Worm (Caenorhabditis elegans): ENCODE data around the gene sfxn-1.4.
A peak's percentile ranks its signal among the peaks of the same experiment; 100 is the strongest.

Gene sfxn-1.4

DNA sequence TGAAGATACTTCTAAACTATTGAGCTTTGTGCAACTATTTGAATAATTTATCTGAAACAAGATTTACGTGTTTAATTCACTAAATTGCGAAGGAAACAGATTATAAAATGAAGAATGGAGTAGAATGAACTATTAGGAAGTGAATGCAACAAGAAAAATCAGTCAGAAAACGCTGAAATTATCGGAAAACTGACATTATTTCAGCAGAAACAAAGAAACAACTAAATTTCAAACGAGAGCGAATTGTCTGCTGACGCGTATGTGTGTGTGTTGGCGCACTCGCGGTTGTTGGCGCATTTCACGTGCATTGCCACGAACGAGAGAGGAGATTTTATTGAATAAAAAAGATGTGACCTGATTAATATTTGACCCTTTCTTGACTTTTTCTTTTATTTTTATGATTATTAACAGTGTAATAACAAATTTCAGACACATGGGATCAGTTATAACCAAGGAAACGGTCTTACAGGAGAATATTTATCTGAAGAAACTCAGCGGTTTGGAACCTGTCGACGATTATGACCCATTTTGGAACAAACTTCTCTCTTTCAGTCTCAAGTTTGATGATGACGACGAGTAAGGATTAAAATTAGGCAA is 5.1 kb downstream of the sfxn-1.4 start, which contains the start of the genes trr-1 and C47D12.2:
TSS of gene trr-1 (minus strand) at position 51 of the 597 bp plus-strand sequence.
TSS of gene C47D12.2 (plus strand) at position 430 of the 597 bp plus-strand sequence.
- TF ChIP-seq rnt-1 (tag; optimal IDR thresholded peaks at IDR 0.05) (no peak), F13H6.1 (tag; optimal IDR thresholded peaks at IDR 0.05) (no peak), pax-1 (tag; optimal IDR thresholded peaks at IDR 0.05) (no peak), pros-1 (tag; optimal IDR thresholded peaks at IDR 0.05) (no peak), nhr-232 (tag; optimal IDR thresholded peaks at IDR 0.05) (no peak), nhr-11 (tag; optimal IDR thresholded peaks at IDR 0.05) (no peak), hlh-30 (tag; optimal IDR thresholded peaks at IDR 0.05; ENCODE audit: insufficient read depth) (peak; percentile 57), pha-2 (tag; optimal IDR thresholded peaks at IDR 0.05) (no peak), ceh-18 (tag; optimal IDR thresholded peaks at IDR 0.05) (peak; percentile 43), tbx-7 (tag; optimal IDR thresholded peaks at IDR 0.05) (no peak), sox-2 (GFP tag; IDR thresholded peaks at IDR 0.05) (no peak), madf-2 (tag; optimal IDR thresholded peaks at IDR 0.05) (peak; percentile 29), K09A11.1 (tag; optimal IDR thresholded peaks at IDR 0.05; ENCODE audit: insufficient read depth) (no peak), ahr-1 (tag; optimal IDR thresholded peaks at IDR 0.05) (no peak), fax-1 (tag; optimal IDR thresholded peaks at IDR 0.05) (no peak), ceh-14 (tag; optimal IDR thresholded peaks at IDR 0.05) (peak; percentile 34), dve-1 (tag; optimal IDR thresholded peaks at IDR 0.05) (no peak), tbx-2 (tag; optimal IDR thresholded peaks at IDR 0.05) (peak; percentile 48), unc-42 (tag; optimal IDR thresholded peaks at IDR 0.05) (peak; percentile 69), ets-4 (tag; optimal IDR thresholded peaks at IDR 0.05) (no peak), ztf-16 (tag; optimal IDR thresholded peaks at IDR 0.05) (no peak), elt-2 (tag; optimal IDR thresholded peaks at IDR 0.05) (no peak), Y22D7AL.16 (tag; optimal IDR thresholded peaks at IDR 0.05) (no peak), lim-6 (tag; optimal IDR thresholded peaks at IDR 0.05) (no peak), fkh-6 (tag; optimal IDR thresholded peaks at IDR 0.05) (no peak), ceh-19 (GFP tag; optimal IDR thresholded peaks at IDR 0.05) (no peak), gmeb-2 (tag; optimal IDR thresholded peaks at IDR 0.05) (no peak), sdc-2 (tag; optimal IDR thresholded peaks at IDR 0.05) (peak; percentile 1), mec-3 (tag; optimal IDR thresholded peaks at IDR 0.05; ENCODE audit: borderline replicate concordance) (no peak), ttx-3 (tag; optimal IDR thresholded peaks at IDR 0.05) (no peak), ceh-31 (tag; optimal IDR thresholded peaks at IDR 0.05) (no peak), unc-86 (tag; optimal IDR thresholded peaks at IDR 0.05) (no peak), pha-4 (tag; optimal IDR thresholded peaks at IDR 0.05) (no peak), hlh-15 (tag; optimal IDR thresholded peaks at IDR 0.05) (no peak), K02D7.2 (tag; optimal IDR thresholded peaks at IDR 0.05) (no peak), dmd-4 (tag; optimal IDR thresholded peaks at IDR 0.05; ENCODE audit: borderline replicate concordance) (no peak), C08G9.2 (tag; optimal IDR thresholded peaks at IDR 0.05) (no peak), hlh-6 (tag; optimal IDR thresholded peaks at IDR 0.05) (no peak), C38D4.7 (GFP tag; optimal IDR thresholded peaks at IDR 0.05) (no peak), unc-3 (GFP tag; conservative IDR thresholded peaks at IDR 0.05) (no peak), unc-3 (tag; optimal IDR thresholded peaks at IDR 0.05) (peak; percentile 7)

DNA sequence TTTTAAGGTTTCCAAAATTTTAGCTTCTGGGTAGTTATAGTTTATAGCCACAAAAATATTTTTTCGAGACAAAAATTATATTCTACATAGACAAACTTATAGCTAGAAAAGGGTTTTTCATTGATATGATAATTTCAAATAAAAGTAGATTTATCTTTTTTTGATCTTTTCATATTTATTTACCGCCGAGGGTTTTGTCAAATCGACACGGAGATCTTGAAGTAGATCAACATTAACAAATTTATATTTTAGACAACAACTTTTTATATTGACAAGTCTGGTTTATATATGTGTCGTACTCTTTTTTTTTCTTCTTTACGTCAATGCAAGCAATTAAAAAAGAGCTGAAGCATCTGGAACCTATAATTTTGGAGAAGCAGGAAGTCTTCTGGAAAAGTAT is 22.2 kb downstream of the sfxn-1.4 start:
- no peak for TF ChIP-seq tbx-7 (tag; optimal IDR thresholded peaks at IDR 0.05)
- no peak for TF ChIP-seq sox-4 (tag; optimal IDR thresholded peaks at IDR 0.05)
- no peak for TF ChIP-seq dve-1 (tag; optimal IDR thresholded peaks at IDR 0.05)
- no peak for TF ChIP-seq ets-4 (tag; optimal IDR thresholded peaks at IDR 0.05)
- TF ChIP-seq ceh-22 (tag; optimal IDR thresholded peaks at IDR 0.05): no peak

Measured in whole organism, late embryonic.